Fruit fly (Drosophila melanogaster): Measurements from ENCODE around the gene Axud1.
A peak's percentile ranks its signal among the peaks of the same experiment; 100 is the strongest.

Axud1 gene

DNA sequence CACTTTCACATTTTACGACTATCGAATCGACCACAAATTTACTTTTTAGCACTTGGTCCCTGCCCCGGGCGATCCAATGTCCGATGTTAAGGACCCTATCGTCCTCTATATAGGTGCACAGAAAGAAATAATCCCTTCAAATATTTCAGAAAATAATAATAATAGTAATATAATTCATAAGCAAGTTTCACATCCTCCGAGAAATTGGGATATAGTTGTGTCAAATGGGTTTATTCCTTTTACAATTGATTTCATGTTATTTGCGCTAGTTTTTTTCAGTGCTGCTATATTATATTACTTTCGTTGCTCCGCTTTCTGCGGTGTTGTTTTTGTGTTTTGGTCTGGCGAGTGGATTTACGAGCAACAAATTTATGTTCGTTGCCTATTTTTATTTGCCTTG is 16.7 kb upstream of the Axud1 start (continued):
- TF ChIP-seq CG7556 (GFP tag; optimal IDR thresholded peaks at IDR 0.05) (peak; percentile 53), lab (GFP tag; optimal IDR thresholded peaks at IDR 0.05) (peak; percentile 74), scrt (GFP tag; optimal IDR thresholded peaks at IDR 0.05) (peak; percentile 42), CG10274 (GFP tag; optimal IDR thresholded peaks at IDR 0.05) (no peak), slbo (GFP tag; IDR thresholded peaks at IDR 0.05) (peak; percentile 34), Sry-δ (GFP tag; optimal IDR thresholded peaks at IDR 0.05) (no peak), trh (GFP tag; optimal IDR thresholded peaks at IDR 0.05) (no peak), z (GFP tag; IDR thresholded peaks at IDR 0.05) (no peak), usp (GFP tag; optimal IDR thresholded peaks at IDR 0.05) (no peak), CG9215 (GFP tag; IDR thresholded peaks at IDR 0.05) (no peak), ci (GFP tag; IDR thresholded peaks at IDR 0.05) (peak; percentile 58; the same call in 1 of the 3 replicates), run (tag; optimal IDR thresholded peaks at IDR 0.05) (no peak), CG34376 (GFP tag; optimal IDR thresholded peaks at IDR 0.05) (peak; percentile 11), BtbVII (GFP tag; optimal IDR thresholded peaks at IDR 0.05) (peak; percentile 15), sima (GFP tag; optimal IDR thresholded peaks at IDR 0.05) (no peak), CG10267 (tag; optimal IDR thresholded peaks at IDR 0.05) (peak; percentile 14), CG9437 (GFP tag; optimal IDR thresholded peaks at IDR 0.05) (no peak), CG9727 (GFP tag; optimal IDR thresholded peaks at IDR 0.05) (peak; percentile 53), CG5245 (GFP tag; optimal IDR thresholded peaks at IDR 0.05) (no peak), prd (optimal IDR thresholded peaks at IDR 0.05) (no peak), prd (GFP tag; IDR thresholded peaks at IDR 0.05) (peak; percentile 56; the same call in 2 of the 3 replicates), sob (GFP tag; IDR thresholded peaks at IDR 0.05) (peak; percentile 71), az2 (GFP tag; optimal IDR thresholded peaks at IDR 0.05) (peak; percentile 6), B-H2 (GFP tag; optimal IDR thresholded peaks at IDR 0.05) (peak; percentile 46), CG34224 (GFP tag; IDR thresholded peaks at IDR 0.05; ENCODE audit: partially characterized antibody) (no peak), sr (GFP tag; IDR thresholded peaks at IDR 0.05) (no peak), CG13894 (tag; optimal IDR thresholded peaks at IDR 0.05) (peak; percentile 82), CG14710 (tag; optimal IDR thresholded peaks at IDR 0.05) (no peak), hkb (optimal IDR thresholded peaks at IDR 0.05) (no peak), hkb (GFP tag; IDR thresholded peaks at IDR 0.05) (0 out of 2 replicates have a peak, but pooled peaks have one; percentile 38), zen (tag; optimal IDR thresholded peaks at IDR 0.05) (peak; percentile 32), jing (GFP tag; optimal IDR thresholded peaks at IDR 0.05) (no peak), Fer3 (tag; optimal IDR thresholded peaks at IDR 0.05) (peak; percentile 47), CG9609 (GFP tag; optimal IDR thresholded peaks at IDR 0.05) (no peak), CG12659 (GFP tag; optimal IDR thresholded peaks at IDR 0.05) (peak; percentile 24), Poxn (GFP tag; IDR thresholded peaks at IDR 0.05) (no peak), CG3281 (GFP tag; optimal IDR thresholded peaks at IDR 0.05) (peak; percentile 57), CG13424 (tag; optimal IDR thresholded peaks at IDR 0.05) (peak; percentile 52), CG17385 (GFP tag; optimal IDR thresholded peaks at IDR 0.05) (peak; percentile 35), Stat92E (GFP tag; optimal IDR thresholded peaks at IDR 0.05) (no peak), CG4360 (GFP tag; IDR thresholded peaks at IDR 0.05) (no peak), CoRest (tag; optimal IDR thresholded peaks at IDR 0.05) (peak; percentile 52), CG13775 (GFP tag; optimal IDR thresholded peaks at IDR 0.05) (peak; percentile 33), CG15269 (tag; optimal IDR thresholded peaks at IDR 0.05) (peak; percentile 57), tio (GFP tag; optimal IDR thresholded peaks at IDR 0.05) (peak; percentile 10), pho (GFP tag; optimal IDR thresholded peaks at IDR 0.05) (no peak), odd (GFP tag; optimal IDR thresholded peaks at IDR 0.05) (no peak), ac (GFP tag; optimal IDR thresholded peaks at IDR 0.05) (no peak), CG7839 (tag; optimal IDR thresholded peaks at IDR 0.05) (peak; percentile 60), CG17361 (GFP tag; IDR thresholded peaks at IDR 0.05) (no peak), Rfx (GFP tag; IDR thresholded peaks at IDR 0.05) (peak; percentile 68), CG12155 (GFP tag; optimal IDR thresholded peaks at IDR 0.05) (peak; percentile 16)

Measured in whole organism, embryonic.